Fruit fly (Drosophila melanogaster) whole organism, embryonic: Measurements from ENCODE around the gene Spps.

ENCODE experiments used
- Adf1 ChIP-seq: fragments of 200-800 bp; sonication (Bioruptor generic); IDR thresholded peaks from 2 replicates; pipeline ENCODE4 v1.3.6; 2022; ENCODE audit warnings: missing biosample characterization, missing genetic modification characterization
- Atf-2 ChIP-seq: fragments of 200-800 bp; sonication (Bioruptor generic); optimal IDR thresholded peaks from 2 replicates; lab custom pipeline; 2016; ENCODE audit warnings: missing biosample characterization, missing genetic modification characterization
- Awh ChIP-seq: fragments of 200-800 bp; sonication (Bioruptor generic); IDR thresholded peaks from 2 replicates; pipeline ENCODE4, ENCODE4 v1.3.6; 2022; ENCODE audit warnings: missing biosample characterization, missing genetic modification characterization
- B-H1 ChIP-seq: fragments of 200-800 bp; sonication (Bioruptor generic); IDR thresholded peaks from 3 replicates; pipeline ENCODE4 v1.3.6; 2022; ENCODE audit warnings: missing biosample characterization, missing genetic modification characterization
- CG12071 ChIP-seq: fragments of 200-800 bp; sonication (Bioruptor generic); optimal IDR thresholded peaks from 3 replicates; lab custom pipeline; 2018; ENCODE audit warnings: missing biosample characterization, mild to moderate bottlenecking, missing genetic modification characterization
- CG13624 ChIP-seq: fragments of 200-800 bp; sonication (Bioruptor generic); optimal IDR thresholded peaks from 2 replicates; lab custom pipeline; 2016; ENCODE audit warnings: missing biosample characterization, missing genetic modification characterization
- CG14014 ChIP-seq: fragments of 200-800 bp; sonication (Bioruptor generic); IDR thresholded peaks from 2 replicates; pipeline ENCODE4 v1.3.6; 2022; ENCODE audit warnings: missing biosample characterization, missing genetic modification characterization
- CG14667 ChIP-seq: fragments of 200-800 bp; sonication (Bioruptor generic); IDR thresholded peaks from 2 replicates; pipeline ENCODE4 v1.3.6; 2022; ENCODE audit warnings: missing biosample characterization, missing genetic modification characterization
- CG1529 ChIP-seq: fragments of 200-800 bp; sonication (Bioruptor generic); optimal IDR thresholded peaks from 3 replicates; lab custom pipeline; 2018; ENCODE audit warnings: missing biosample characterization, missing genetic modification characterization
- CG15601 ChIP-seq: fragments of 200-800 bp; sonication (Bioruptor generic); optimal IDR thresholded peaks from 3 replicates; lab custom pipeline; 2019; ENCODE audit warnings: missing biosample characterization, mild to moderate bottlenecking, missing genetic modification characterization, moderate library complexity
- CG2199 ChIP-seq: fragments of 200-800 bp; sonication (Bioruptor generic); IDR thresholded peaks from 3 replicates; pipeline ENCODE4 v1.3.6; 2022; ENCODE audit warnings: missing biosample characterization, missing genetic modification characterization
- CG2875 ChIP-seq: fragments of 200-800 bp; sonication (Bioruptor generic); optimal IDR thresholded peaks from 2 replicates; lab custom pipeline; 2017; ENCODE audit warnings: missing biosample characterization, mild to moderate bottlenecking, missing genetic modification characterization, missing genetic modification reagents
- CG4404 ChIP-seq: fragments of 200-800 bp; sonication (Bioruptor generic); IDR thresholded peaks from 2 replicates; pipeline ENCODE4 v1.3.6; 2022; ENCODE audit warnings: missing biosample characterization, missing genetic modification characterization
- CG5180 ChIP-seq: fragments of 200-800 bp; sonication (Bioruptor generic); optimal IDR thresholded peaks from 3 replicates; lab custom pipeline; 2017; ENCODE audit warnings: missing biosample characterization, missing genetic modification characterization, mild to moderate bottlenecking, moderate library complexity, missing genetic modification reagents
- CG5245 ChIP-seq: fragments of 200-800 bp; sonication (Bioruptor generic); optimal IDR thresholded peaks from 3 replicates; lab custom pipeline; 2016; ENCODE audit warnings: missing biosample characterization, missing genetic modification characterization
- CG6272 ChIP-seq: fragments of 200-800 bp; sonication (Bioruptor generic); IDR thresholded peaks from 2 replicates; pipeline ENCODE4 v1.3.6; 2022; ENCODE audit warnings: missing biosample characterization, missing genetic modification characterization
- CG7928 ChIP-seq: fragments of 200-800 bp; sonication (Bioruptor generic); optimal IDR thresholded peaks from 2 replicates; lab custom pipeline; 2017; ENCODE audit warnings: missing biosample characterization, mild to moderate bottlenecking, missing genetic modification characterization
- CG8478 ChIP-seq: fragments of >200 bp; optimal IDR thresholded peaks from 2 replicates; lab custom pipeline; 2018
- CG8765 ChIP-seq: fragments of 200-800 bp; sonication (Bioruptor generic); IDR thresholded peaks from 2 replicates; pipeline ENCODE4 v1.3.6; 2022; ENCODE audit warnings: missing biosample characterization, missing genetic modification characterization
- CG9437 ChIP-seq: fragments of 200-800 bp; sonication (Bioruptor generic); optimal IDR thresholded peaks from 2 replicates; lab custom pipeline; 2018; ENCODE audit warnings: missing biosample characterization, mild to moderate bottlenecking, missing genetic modification characterization
- CG9797 ChIP-seq: fragments of 200-800 bp; sonication (Bioruptor generic); optimal IDR thresholded peaks from 3 replicates; lab custom pipeline; 2018; ENCODE audit warnings: missing biosample characterization, mild to moderate bottlenecking, missing genetic modification characterization
- Dip2 ChIP-seq: fragments of 200-800 bp; sonication (Bioruptor generic); IDR thresholded peaks from 2 replicates; pipeline ENCODE4 v1.3.6; 2022; ENCODE audit warnings: missing biosample characterization, missing genetic modification characterization
- Dll ChIP-seq: fragments of 200-800 bp; sonication (Bioruptor generic); IDR thresholded peaks from 4 replicates; pipeline ENCODE4 v1.3.6; 2022; ENCODE audit warnings: missing biosample characterization, missing genetic modification characterization; ENCODE audit not compliant: partially characterized antibody
- Ets97D ChIP-seq: fragments of 200-800 bp; sonication (Bioruptor generic); optimal IDR thresholded peaks from 3 replicates; lab custom pipeline; 2016; ENCODE audit warnings: missing biosample characterization, missing genetic modification characterization
- MBD-R2 ChIP-seq: fragments of 200-800 bp; sonication (Bioruptor generic); IDR thresholded peaks from 2 replicates; pipeline ENCODE4 v1.3.6; 2022; ENCODE audit warnings: missing biosample characterization, missing genetic modification characterization
- Myb ChIP-seq: fragments of 200-800 bp; sonication (Bioruptor generic); optimal IDR thresholded peaks from 2 replicates; lab custom pipeline; 2016; ENCODE audit warnings: missing biosample characterization, missing genetic modification characterization
- NC2α ChIP-seq: fragments of 200-800 bp; sonication (Bioruptor generic); optimal IDR thresholded peaks from 2 replicates; lab custom pipeline; 2016; ENCODE audit warnings: missing biosample characterization, missing genetic modification characterization
- Oaz ChIP-seq: fragments of 200-800 bp; sonication (Bioruptor generic); IDR thresholded peaks from 2 replicates; pipeline ENCODE4 v1.3.6; 2022; ENCODE audit warnings: missing biosample characterization, missing genetic modification characterization
- Ravus ChIP-seq: fragments of 200-800 bp; sonication (Bioruptor generic); IDR thresholded peaks from 2 replicates; pipeline ENCODE4 v1.3.6; 2022; ENCODE audit warnings: missing biosample characterization, missing genetic modification characterization
- YL-1 ChIP-seq: fragments of 200-800 bp; sonication (Bioruptor generic); optimal IDR thresholded peaks from 3 replicates; lab custom pipeline; 2017; ENCODE audit warnings: missing biosample characterization, mild to moderate bottlenecking, missing genetic modification characterization
- abd-A ChIP-seq: fragments of 200-800 bp; sonication (Bioruptor generic); optimal IDR thresholded peaks from 3 replicates; lab custom pipeline; 2019; ENCODE audit warnings: missing biosample characterization, mild to moderate bottlenecking, missing genetic modification characterization, moderate library complexity
- al ChIP-seq: fragments of 200-800 bp; sonication (Bioruptor generic); IDR thresholded peaks from 2 replicates; pipeline ENCODE4 v1.3.6; 2022; ENCODE audit warnings: missing biosample characterization, missing genetic modification characterization
- cad ChIP-seq: fragments of >200 bp; optimal IDR thresholded peaks from 2 replicates; lab custom pipeline; 2017; ENCODE audit warnings: missing biosample characterization, missing genetic modification characterization
- chif ChIP-seq, 2 experiments: fragments of 200-800 bp; sonication (Bioruptor generic); optimal IDR thresholded peaks; 3 replicates each; lab custom pipeline; 2016; ENCODE audit warnings: missing biosample characterization in 2 of 2, missing genetic modification characterization in 2 of 2
- cwo ChIP-seq: fragments of 200-800 bp; sonication (Bioruptor generic); optimal IDR thresholded peaks from 3 replicates; lab custom pipeline; 2017; ENCODE audit warnings: missing biosample characterization, missing genetic modification characterization, mild to moderate bottlenecking, moderate library complexity, missing genetic modification reagents
- eve ChIP-seq, 2 experiments: fragments of >200 bp; optimal IDR thresholded peaks; 2 replicates each; lab custom pipeline; 2017; ENCODE audit warnings: missing biosample characterization in 2 of 2, missing genetic modification characterization in 2 of 2
- gfzf ChIP-seq: fragments of 200-800 bp; sonication (Bioruptor generic); optimal IDR thresholded peaks from 2 replicates; lab custom pipeline; 2016; ENCODE audit warnings: missing biosample characterization, mild to moderate bottlenecking, missing genetic modification characterization, moderate library complexity
- hth ChIP-seq: fragments of >200 bp; optimal IDR thresholded peaks from 2 replicates; lab custom pipeline; 2017; ENCODE audit warnings: inconsistent platforms
- inv ChIP-seq: fragments of 200-800 bp; sonication (Bioruptor generic); IDR thresholded peaks from 2 replicates; pipeline ENCODE4 v1.3.6; 2022; ENCODE audit warnings: missing biosample characterization, missing genetic modification characterization; ENCODE audit not compliant: partially characterized antibody
- kay ChIP-seq: fragments of 200-800 bp; sonication (Bioruptor generic); optimal IDR thresholded peaks from 2 replicates; lab custom pipeline; 2016; ENCODE audit warnings: missing biosample characterization, missing genetic modification characterization
- otp ChIP-seq: fragments of 200-800 bp; sonication (Bioruptor generic); IDR thresholded peaks from 3 replicates; pipeline ENCODE4, ENCODE4 v1.3.6; 2022; ENCODE audit warnings: missing biosample characterization, missing genetic modification characterization
- p53 ChIP-seq: fragments of 200-800 bp; sonication (Bioruptor generic); optimal IDR thresholded peaks from 2 replicates; lab custom pipeline; 2016; ENCODE audit warnings: missing biosample characterization, missing genetic modification characterization
- pho ChIP-seq: fragments of 200-800 bp; sonication (Bioruptor generic); optimal IDR thresholded peaks from 2 replicates; lab custom pipeline; 2016; ENCODE audit warnings: missing biosample characterization, missing genetic modification characterization
- pnt ChIP-seq: fragments of 200-800 bp; sonication (Bioruptor generic); optimal IDR thresholded peaks from 3 replicates; lab custom pipeline; 2016; ENCODE audit warnings: missing biosample characterization, missing genetic modification characterization
- repo ChIP-seq: fragments of 200-800 bp; sonication (Bioruptor generic); optimal IDR thresholded peaks from 2 replicates; lab custom pipeline; 2016; ENCODE audit warnings: missing biosample characterization, missing genetic modification characterization
- slbo ChIP-seq: fragments of 200-800 bp; sonication (Bioruptor generic); IDR thresholded peaks from 2 replicates; pipeline ENCODE4 v1.3.6; 2022; ENCODE audit warnings: missing biosample characterization, missing genetic modification characterization
- slou ChIP-seq: fragments of 200-800 bp; sonication (Bioruptor generic); optimal IDR thresholded peaks from 3 replicates; lab custom pipeline; 2016; ENCODE audit warnings: missing biosample characterization, missing genetic modification characterization
- tap ChIP-seq: fragments of 200-800 bp; optimal IDR thresholded peaks from 3 replicates; lab custom pipeline; 2019; ENCODE audit warnings: missing biosample characterization, mild to moderate bottlenecking, missing genetic modification characterization, moderate library complexity
- tup ChIP-seq: fragments of 200-800 bp; sonication (Bioruptor generic); optimal IDR thresholded peaks from 2 replicates; lab custom pipeline; 2016; ENCODE audit warnings: missing biosample characterization, mild to moderate bottlenecking, missing genetic modification characterization, moderate library complexity
- twi ChIP-seq: fragments of 200-800 bp; optimal IDR thresholded peaks from 2 replicates; lab custom pipeline; 2019; ENCODE audit warnings: missing biosample characterization, mild to moderate bottlenecking, missing genetic modification characterization, moderate library complexity
- vnd ChIP-seq: fragments of 200-800 bp; sonication (Bioruptor generic); IDR thresholded peaks from 3 replicates; pipeline ENCODE4 v1.3.6; 2022; ENCODE audit warnings: missing biosample characterization, missing genetic modification characterization; ENCODE audit not compliant: partially characterized antibody

Gene Spps

DNA sequence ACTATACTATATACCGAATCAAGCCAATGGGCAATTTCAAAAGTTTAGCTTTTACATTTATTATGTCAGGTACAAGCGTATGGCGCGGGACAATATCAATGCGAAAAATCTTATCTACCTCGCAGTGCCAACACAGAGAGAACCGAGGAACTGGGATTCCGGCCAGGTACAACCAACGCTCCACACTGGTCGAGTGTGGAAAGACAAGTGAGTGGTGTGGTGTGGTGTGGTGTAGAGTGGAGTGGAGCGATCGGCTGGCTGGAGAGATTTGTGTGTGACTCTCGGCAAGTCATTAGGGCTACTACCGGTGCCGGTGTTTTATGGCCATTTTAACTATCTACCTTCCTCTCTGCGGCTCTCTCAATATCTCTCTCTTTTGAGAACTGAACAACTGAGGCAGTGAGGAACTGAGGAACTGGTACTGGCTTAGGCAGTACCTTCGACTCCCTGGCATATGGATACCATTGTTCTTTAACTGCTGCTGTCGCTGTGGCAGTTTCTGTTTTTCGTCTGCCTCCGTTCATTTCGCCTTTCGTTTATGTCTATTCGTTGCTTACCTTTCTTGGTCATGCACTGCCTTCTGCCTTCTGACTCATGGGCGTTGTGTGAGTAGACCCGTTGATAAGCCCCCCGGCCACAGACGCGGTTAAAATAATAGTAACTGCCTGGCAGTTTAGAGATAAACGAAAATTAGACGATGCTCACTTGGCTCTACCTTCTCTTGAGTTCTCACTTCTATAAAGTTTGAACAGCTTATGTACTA is 32.7 kb upstream of the Spps start (continued):
- peak; percentile 85 for TF ChIP-seq al (GFP tag; lab: Robert Waterston, UW)
- TF ChIP-seq Dll (GFP tag; lab: Robert Waterston, UW), result peak; percentile 29; the same call in 1 of the 4 replicates
- TF ChIP-seq CG9797 (GFP tag; lab: Kevin White, UChicago), result no peak
- TF ChIP-seq CG6272 (GFP tag; lab: Robert Waterston, UW), result peak; percentile 54
- TF ChIP-seq repo (GFP tag; lab: Kevin White, UChicago), result peak; percentile 82
- TF ChIP-seq Adf1, result peak; percentile 49
- TF ChIP-seq CG7928 (GFP tag; lab: Kevin White, UChicago), result peak; percentile 40
- TF ChIP-seq twi, result peak; percentile 74
- TF ChIP-seq gfzf (GFP tag; lab: Kevin White, UChicago), result no peak
- peak; percentile 91 for TF ChIP-seq cad (GFP tag; lab: Kevin White, UChicago)
- peak; percentile 87 for TF ChIP-seq pnt (GFP tag; lab: Kevin White, UChicago)
- TF ChIP-seq CG2875, result peak; percentile 86
- peak; percentile 94 for TF ChIP-seq slbo (GFP tag; lab: Robert Waterston, UW)
- TF ChIP-seq Ets97D, result peak; percentile 61
- peak; percentile 77 for TF ChIP-seq Myb (GFP tag; lab: Kevin White, UChicago)
- TF ChIP-seq CG12071, result peak; percentile 88
- peak; percentile 30 for TF ChIP-seq slou (GFP tag; lab: Kevin White, UChicago)
- no peak for TF ChIP-seq inv
- peak; percentile 84 for TF ChIP-seq CG4404 (GFP tag; lab: Robert Waterston, UW)
- TF ChIP-seq Ravus (GFP tag; lab: Robert Waterston, UW), result peak; percentile 68
- TF ChIP-seq CG2199 (GFP tag; lab: Robert Waterston, UW), result peak; percentile 93
- peak; percentile 89 to 91 for TF ChIP-seq chif (GFP tag; optimal IDR thresholded peaks at IDR 0.05; lab: Kevin White, UChicago)
- peak; percentile 55 for TF ChIP-seq Oaz
- peak; percentile 86 for TF ChIP-seq cwo
- TF ChIP-seq tap (tag; lab: Kevin White, UChicago), result peak; percentile 89
- TF ChIP-seq CG8478 (lab: Kevin White, UChicago), result no peak
- no peak for TF ChIP-seq Dip2
- peak; percentile 71 for TF ChIP-seq CG9437 (GFP tag; lab: Kevin White, UChicago)
- TF ChIP-seq tup (GFP tag; lab: Kevin White, UChicago), result peak; percentile 86
- peak; percentile 78 for TF ChIP-seq CG14667
- peak; percentile 79 for TF ChIP-seq B-H1
- peak; percentile 88 for TF ChIP-seq Atf-2
- TF ChIP-seq MBD-R2 (GFP tag; lab: Robert Waterston, UW), result peak; percentile 80
- peak; percentile 92 for TF ChIP-seq kay (GFP tag; lab: Kevin White, UChicago)
- peak in 1 of 2 experiments; percentile 73 for TF ChIP-seq eve (GFP tag; optimal IDR thresholded peaks at IDR 0.05; lab: Kevin White, UChicago)
- TF ChIP-seq vnd (GFP tag; lab: Robert Waterston, UW), result no peak
- peak; percentile 89 for TF ChIP-seq pho (GFP tag; lab: Kevin White, UChicago)
- TF ChIP-seq CG1529 (GFP tag; lab: Kevin White, UChicago), result peak; percentile 77
- TF ChIP-seq CG8765, result peak; percentile 86
- TF ChIP-seq CG5245 (GFP tag; lab: Kevin White, UChicago), result peak; percentile 82
- peak; percentile 81 for TF ChIP-seq Awh
- peak; percentile 47 for TF ChIP-seq YL-1
- TF ChIP-seq p53 (GFP tag; lab: Kevin White, UChicago), result peak; percentile 68
- TF ChIP-seq CG14014, result peak; percentile 88
- peak; percentile 89 for TF ChIP-seq CG13624
- TF ChIP-seq CG15601, result peak; percentile 79
- peak; percentile 73 for TF ChIP-seq CG5180
- no peak for TF ChIP-seq hth (lab: Kevin White, UChicago)
- TF ChIP-seq abd-A (tag; lab: Kevin White, UChicago), result no peak
- peak; percentile 63 for TF ChIP-seq NC2α (GFP tag; lab: Kevin White, UChicago)
- TF ChIP-seq otp (GFP tag; lab: Robert Waterston, UW), result peak; percentile 91
